Fruit fly (Drosophila melanogaster): ENCODE measurements around the gene Mulk.

Mulk gene

dm6 chr2L:10303786-10304185 lies 33.9 kb downstream of the Mulk start, which contains the start of gene nmd (continued):
- no peak for TF ChIP-seq CG11247 (GFP tag; IDR thresholded peaks at IDR 0.05)
- TF ChIP-seq Elba2 (GFP tag; optimal IDR thresholded peaks at IDR 0.05): peak; percentile 64
- peak; percentile 50; the same call in 1 of the 3 replicates for TF ChIP-seq CG16813 (GFP tag; IDR thresholded peaks at IDR 0.05; ENCODE audit: partially characterized antibody)
- TF ChIP-seq lola (GFP tag; optimal IDR thresholded peaks at IDR 0.05): no peak
- peak; percentile 82 for TF ChIP-seq CG15514 (GFP tag; optimal IDR thresholded peaks at IDR 0.05)
- TF ChIP-seq CG33213 (GFP tag; optimal IDR thresholded peaks at IDR 0.05): peak; percentile 49
- 0 out of 3 replicates have a peak, but pooled peaks have one; percentile 22 for TF ChIP-seq CG6791 (GFP tag; IDR thresholded peaks at IDR 0.05; ENCODE audit: partially characterized antibody)
- no peak for TF ChIP-seq CG10274 (GFP tag; optimal IDR thresholded peaks at IDR 0.05)
- no peak for TF ChIP-seq CG4328 (GFP tag; optimal IDR thresholded peaks at IDR 0.05)
- no peak for TF ChIP-seq CG9215 (GFP tag; IDR thresholded peaks at IDR 0.05)
- no peak for TF ChIP-seq CG11398 (GFP tag; optimal IDR thresholded peaks at IDR 0.05)
- peak; percentile 29 for TF ChIP-seq Dp (GFP tag; optimal IDR thresholded peaks at IDR 0.05)
- no peak for TF ChIP-seq CG7745 (tag; optimal IDR thresholded peaks at IDR 0.05)
- peak; percentile 20 for TF ChIP-seq Myb (GFP tag; optimal IDR thresholded peaks at IDR 0.05)
- TF ChIP-seq C15 (GFP tag; IDR thresholded peaks at IDR 0.05): no peak
- TF ChIP-seq CG11085 (GFP tag; IDR thresholded peaks at IDR 0.05): no peak
- no peak for TF ChIP-seq bsh (GFP tag; optimal IDR thresholded peaks at IDR 0.05)
- TF ChIP-seq dm (GFP tag; optimal IDR thresholded peaks at IDR 0.05): peak; percentile 45
- peak; percentile 81 for TF ChIP-seq row (GFP tag; IDR thresholded peaks at IDR 0.05)
- no peak for TF ChIP-seq CG32532 (GFP tag; IDR thresholded peaks at IDR 0.05)
- peak; percentile 57 for TF ChIP-seq Rfx (GFP tag; IDR thresholded peaks at IDR 0.05)
- no peak for TF ChIP-seq CG2129 (GFP tag; IDR thresholded peaks at IDR 0.05; ENCODE audit: partially characterized antibody)
- TF ChIP-seq Trl (optimal IDR thresholded peaks at IDR 0.05): no peak
- TF ChIP-seq Trl (GFP tag; optimal IDR thresholded peaks at IDR 0.05): no peak
- TF ChIP-seq BEAF-32 (GFP tag; optimal IDR thresholded peaks at IDR 0.05): peak; percentile 41
- peak; percentile 46 for TF ChIP-seq CG12391 (tag; optimal IDR thresholded peaks at IDR 0.05)
- no peak for TF ChIP-seq Eip74EF (GFP tag; optimal IDR thresholded peaks at IDR 0.05)
- 0 out of 2 replicates have a peak, but pooled peaks have one; percentile 21 for TF ChIP-seq CG10321 (GFP tag; IDR thresholded peaks at IDR 0.05)
- TF ChIP-seq CG17361 (GFP tag; IDR thresholded peaks at IDR 0.05): 0 out of 3 replicates have a peak, but pooled peaks have one; percentile 24
- peak; percentile 60 for TF ChIP-seq Ets65A (GFP tag)
- 0 out of 2 replicates have a peak, but pooled peaks have one; percentile 13 for TF ChIP-seq Ptx1 (GFP tag; IDR thresholded peaks at IDR 0.05)
- peak; percentile 32; the same call in 1 of the 2 replicates for TF ChIP-seq onecut (GFP tag; IDR thresholded peaks at IDR 0.05)
- TF ChIP-seq bbx (GFP tag; IDR thresholded peaks at IDR 0.05; ENCODE audit: partially characterized antibody): peak; percentile 38; the same call in 1 of the 2 replicates
- no peak for TF ChIP-seq CG6254 (GFP tag; optimal IDR thresholded peaks at IDR 0.05)
- no peak for TF ChIP-seq prd (optimal IDR thresholded peaks at IDR 0.05)
- TF ChIP-seq prd (GFP tag; IDR thresholded peaks at IDR 0.05): peak; percentile 4; the same call in 1 of the 3 replicates
- TF ChIP-seq CG30403 (GFP tag; optimal IDR thresholded peaks at IDR 0.05): peak; percentile 21
- no peak for TF ChIP-seq CG18619 (GFP tag; optimal IDR thresholded peaks at IDR 0.05)
- TF ChIP-seq HLH4C (GFP tag; IDR thresholded peaks at IDR 0.05; ENCODE audit: partially characterized antibody): no peak
- peak; percentile 30; the same call in 1 of the 2 replicates for TF ChIP-seq unc-4 (GFP tag; IDR thresholded peaks at IDR 0.05; ENCODE audit: partially characterized antibody)
- peak; percentile 20 for TF ChIP-seq NfI (GFP tag; optimal IDR thresholded peaks at IDR 0.05)
- no peak for TF ChIP-seq CG8089 (GFP tag; optimal IDR thresholded peaks at IDR 0.05)
- TF ChIP-seq luna (GFP tag; optimal IDR thresholded peaks at IDR 0.05): no peak
- TF ChIP-seq CG8478 (optimal IDR thresholded peaks at IDR 0.05): no peak
- peak; percentile 3 for TF ChIP-seq CG10654 (GFP tag; optimal IDR thresholded peaks at IDR 0.05)
- TF ChIP-seq Hr78 (GFP tag; optimal IDR thresholded peaks at IDR 0.05): no peak
- TF ChIP-seq CG5953 (GFP tag; IDR thresholded peaks at IDR 0.05): no peak
- TF ChIP-seq CG1529 (GFP tag; optimal IDR thresholded peaks at IDR 0.05): no peak

Data from whole organism, embryonic.